Fruit fly (Drosophila melanogaster): Measurements from ENCODE around the gene NimB4.

Gene NimB4

DNA sequence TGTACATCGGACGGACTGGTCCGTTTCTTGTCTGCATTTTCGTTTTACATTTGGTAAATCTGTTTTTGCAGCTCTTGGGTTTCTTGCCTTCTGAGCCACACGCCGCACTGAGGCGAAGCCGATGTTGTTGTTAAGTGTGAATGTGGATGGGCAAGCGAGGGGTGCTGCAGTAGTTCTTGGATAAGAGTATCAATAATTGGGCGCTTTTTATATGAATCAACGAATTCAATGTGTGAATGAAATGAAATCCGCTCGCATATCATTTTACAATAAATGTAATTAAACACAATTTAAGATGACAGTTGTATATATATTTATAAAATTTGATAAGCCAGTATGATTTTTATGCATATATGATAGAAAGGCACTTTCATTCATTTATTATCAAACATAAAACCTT is 41.3 kb downstream of the NimB4 start:
- no peak for TF ChIP-seq EcR (GFP tag; optimal IDR thresholded peaks at IDR 0.05)
- no peak for TF ChIP-seq pan (optimal IDR thresholded peaks at IDR 0.05)
- TF ChIP-seq Dll (optimal IDR thresholded peaks at IDR 0.05), result no peak
- no peak for TF ChIP-seq psq (optimal IDR thresholded peaks at IDR 0.05)
- no peak for TF ChIP-seq usp (GFP tag; optimal IDR thresholded peaks at IDR 0.05)
- no peak for TF ChIP-seq CG8478 (optimal IDR thresholded peaks at IDR 0.05)

DNA sequence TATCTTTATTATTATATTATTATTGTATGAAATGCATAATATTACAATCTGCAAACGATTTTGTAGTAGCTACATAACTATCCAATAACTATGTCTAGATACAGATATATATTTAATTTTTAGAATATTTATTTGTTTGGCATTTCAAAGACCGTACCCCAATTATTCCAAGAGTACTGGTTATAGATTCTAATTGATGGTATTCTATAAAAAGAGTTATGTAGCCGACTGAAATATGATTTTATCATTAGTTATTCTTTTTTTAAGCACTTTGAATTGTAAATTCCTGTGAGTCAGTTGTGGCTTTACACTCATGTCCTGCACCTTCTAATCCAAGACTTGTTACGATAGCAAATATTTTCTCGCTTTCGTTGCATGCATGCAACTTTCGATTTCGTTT is 44.1 kb downstream of the NimB4 start:
- TF ChIP-seq CG8478 (optimal IDR thresholded peaks at IDR 0.05), result no peak
- no peak for TF ChIP-seq psq (optimal IDR thresholded peaks at IDR 0.05)
- TF ChIP-seq Dll (optimal IDR thresholded peaks at IDR 0.05), result no peak
- TF ChIP-seq usp (GFP tag; optimal IDR thresholded peaks at IDR 0.05), result no peak
- TF ChIP-seq pan (optimal IDR thresholded peaks at IDR 0.05), result no peak
- no peak for TF ChIP-seq EcR (GFP tag; optimal IDR thresholded peaks at IDR 0.05)

DNA sequence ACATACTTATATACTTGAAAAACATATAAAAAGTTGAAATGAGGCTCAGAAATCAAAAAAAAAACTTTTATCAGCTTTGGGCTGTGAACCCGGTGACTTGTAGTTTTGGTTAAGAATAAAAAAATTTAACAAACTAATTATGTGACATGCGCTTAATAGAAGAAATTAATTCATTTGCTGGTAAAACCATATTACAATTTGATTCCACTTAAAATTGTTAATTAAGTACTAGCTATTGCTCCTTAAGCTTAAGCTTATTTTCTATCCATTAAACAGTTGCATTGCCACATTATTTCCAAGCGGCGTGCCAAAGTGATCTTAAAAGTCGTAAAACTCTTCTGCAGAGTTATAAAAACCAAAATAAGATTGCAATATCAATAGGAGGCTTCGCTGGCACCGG is 45.8 kb downstream of the NimB4 start:
- TF ChIP-seq pan (optimal IDR thresholded peaks at IDR 0.05) (no peak), CG8478 (optimal IDR thresholded peaks at IDR 0.05) (no peak), psq (optimal IDR thresholded peaks at IDR 0.05) (no peak), usp (GFP tag; optimal IDR thresholded peaks at IDR 0.05) (no peak), Dll (optimal IDR thresholded peaks at IDR 0.05) (no peak), EcR (GFP tag; optimal IDR thresholded peaks at IDR 0.05) (no peak)

DNA sequence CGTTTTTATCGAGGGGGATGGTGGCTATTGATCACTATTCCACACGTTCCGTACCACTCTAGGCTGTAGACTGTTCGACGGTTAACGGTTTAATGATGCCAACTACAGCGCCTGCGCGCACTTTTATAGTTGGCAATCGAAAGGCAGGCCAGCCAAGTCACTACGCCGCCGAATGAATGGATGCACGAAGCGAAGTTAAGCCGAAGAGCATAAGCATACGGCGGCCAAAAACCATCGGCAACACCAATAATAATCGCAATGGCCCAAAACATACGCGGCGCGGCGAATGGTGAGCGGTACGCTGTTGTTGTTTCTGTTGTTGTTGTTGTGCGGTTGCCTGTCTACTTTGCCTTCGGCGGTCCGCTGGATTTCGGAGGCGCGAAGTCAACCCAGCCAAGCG is 46.3 kb downstream of the NimB4 start, which contains the start of gene Vajk1:
TSS of gene Vajk1 (minus strand) at position 101 of the 400 bp plus-strand sequence.
- TF ChIP-seq Dll (optimal IDR thresholded peaks at IDR 0.05) (no peak), psq (optimal IDR thresholded peaks at IDR 0.05) (no peak), CG8478 (optimal IDR thresholded peaks at IDR 0.05) (no peak), usp (GFP tag; optimal IDR thresholded peaks at IDR 0.05) (no peak), pan (optimal IDR thresholded peaks at IDR 0.05) (no peak), EcR (GFP tag; optimal IDR thresholded peaks at IDR 0.05) (no peak)

Data from whole organism.